Worm (Caenorhabditis elegans) whole organism, dauer: ENCODE measurements around the gene gst-34.
"Not testable (repeated sequence)": the region's sequence is repeated elsewhere in the genome, so short reads cannot be mapped to it uniquely, and the experiment has no call there.

ENCODE experiments used
- unc-62 ChIP-seq: sonication (generic microtip); optimal IDR thresholded peaks from 2 replicates; lab custom pipeline; 2017; ENCODE audit warnings: missing biosample characterization, missing genetic modification reagents, missing genetic modification characterization

The gst-34 gene

ce11 chrII:15165681-15166235 lies 17.3 kb downstream of the gst-34 start, which contains the start of gene gst-27:
gst-27 (minus strand) TSS chrII:15165731.
- no peak for TF ChIP-seq unc-62 (GFP tag; lab: Kevin White, UChicago)

- no peak for TF ChIP-seq unc-62 (GFP tag; lab: Kevin White, UChicago)
These were observed 18.6 kb downstream of the gst-34 start, which contains the start of gene gst-26 for ce11 chrII:15164453-15164852. gst-26 (minus strand) TSS chrII:15164553.

- no peak for TF ChIP-seq unc-62 (GFP tag; lab: Kevin White, UChicago)
These were observed 24.7 kb downstream of the gst-34 start for ce11 chrII:15158364-15158763.

ce11 chrII:15157880-15158279 lies 25.2 kb downstream of the gst-34 start, which contains the start of gene ptr-20:
ptr-20 (plus strand) TSS chrII:15158180.
- TF ChIP-seq unc-62 (GFP tag; lab: Kevin White, UChicago) = no peak

- no peak for TF ChIP-seq unc-62 (GFP tag; lab: Kevin White, UChicago)
These were observed 34.6 kb downstream of the gst-34 start for ce11 chrII:15148442-15148841.

ce11 chrII:15145594-15145993 lies 37.4 kb downstream of the gst-34 start, which contains the start of gene Y53F4B.27:
Y53F4B.27 (plus strand) TSS chrII:15145894.
- no peak for TF ChIP-seq unc-62 (GFP tag; lab: Kevin White, UChicago)

ce11 chrII:15143729-15144128 lies 39.3 kb downstream of the gst-34 start:
- no peak for TF ChIP-seq unc-62 (GFP tag; lab: Kevin White, UChicago)

ce11 chrII:15140881-15141280 lies 42.2 kb downstream of the gst-34 start, which contains the start of gene Y53F4B.26:
Y53F4B.26 (minus strand) TSS chrII:15140981.
- not testable (repeated sequence) for TF ChIP-seq unc-62 (GFP tag; lab: Kevin White, UChicago)

- TF ChIP-seq unc-62 (GFP tag; lab: Kevin White, UChicago) = no peak
These were observed 47.2 kb downstream of the gst-34 start, which contains the start of gene Y53F4B.25 for ce11 chrII:15135886-15136285. Y53F4B.25 (plus strand) TSS chrII:15136186.

ce11 chrII:15134332-15134731 lies 48.7 kb downstream of the gst-34 start, which contains the start of gene Y53F4B.24:
Y53F4B.24 (minus strand) TSS chrII:15134432.
- no peak for TF ChIP-seq unc-62 (GFP tag; lab: Kevin White, UChicago)

- TF ChIP-seq unc-62 (GFP tag; lab: Kevin White, UChicago) = no peak
These were observed 52.5 kb downstream of the gst-34 start, which contains the start of gene Y53F4B.62 for ce11 chrII:15130512-15130911. Y53F4B.62 (minus strand) TSS chrII:15130612.
